Worm (Caenorhabditis elegans) whole organism, young adult: Measurements from ENCODE around the gene F25A2.1.

ENCODE experiments used
- B0336.3 ChIP-seq: fragments of 200-800 bp; sonication (Bioruptor generic); IDR thresholded peaks from 2 replicates; pipeline ENCODE4 v1.3.6; 2022; ENCODE audit warnings: missing genetic modification characterization, missing compliant biosample characterization
- C06A6.2 ChIP-seq: fragments of 200-800 bp; sonication (Bioruptor generic); conservative IDR thresholded peaks from 2 replicates; pipeline ENCODE4 v1.3.6; 2022; ENCODE audit warnings: missing genetic modification characterization, missing compliant biosample characterization
- C17E4.6 ChIP-seq: fragments of 200-800 bp; sonication (Bioruptor generic); IDR thresholded peaks from 2 replicates; pipeline ENCODE4 v1.3.6; 2022; ENCODE audit warnings: missing genetic modification reagents, missing genetic modification characterization, missing compliant biosample characterization
- F33H1.4 ChIP-seq: fragments of 200-800 bp; sonication (Bioruptor generic); IDR thresholded peaks from 2 replicates; pipeline ENCODE4 v1.3.6; 2022; ENCODE audit warnings: missing genetic modification reagents, missing genetic modification characterization, missing compliant biosample characterization
- F37B4.10 ChIP-seq: fragments of 200-800 bp; sonication (Bioruptor generic); IDR thresholded peaks from 2 replicates; pipeline ENCODE4 v1.3.6; 2022; ENCODE audit warnings: missing genetic modification characterization, missing compliant biosample characterization
- F57C9.4 ChIP-seq: sonication (generic microtip); optimal IDR thresholded peaks from 2 replicates; lab custom pipeline; 2017; ENCODE audit warnings: mild to moderate bottlenecking, missing genetic modification characterization, missing compliant biosample characterization
- K11D2.4 ChIP-seq: fragments of 200-800 bp; sonication (Bioruptor generic); IDR thresholded peaks from 2 replicates; pipeline ENCODE4 v1.3.6; 2022; ENCODE audit warnings: missing genetic modification reagents, missing genetic modification characterization, missing compliant biosample characterization
- K12H6.12 ChIP-seq: fragments of 200-800 bp; sonication (Bioruptor generic); optimal IDR thresholded peaks from 2 replicates; lab custom pipeline; 2018; ENCODE audit warnings: mild to moderate bottlenecking, missing genetic modification characterization, missing compliant biosample characterization
- ZK185.1 ChIP-seq: sonication (generic microtip); optimal IDR thresholded peaks from 2 replicates; lab custom pipeline; 2016; ENCODE audit warnings: mild to moderate bottlenecking, missing genetic modification characterization, missing compliant biosample characterization; ENCODE audit not compliant: poor library complexity, severe bottlenecking
- akir-1 ChIP-seq: fragments of 200-800 bp; sonication (Bioruptor generic); optimal IDR thresholded peaks from 2 replicates; lab custom pipeline; 2018; ENCODE audit warnings: mild to moderate bottlenecking, missing genetic modification characterization, moderate library complexity, missing compliant biosample characterization
- atf-7 ChIP-seq: sonication (generic microtip); optimal IDR thresholded peaks from 2 replicates; lab custom pipeline; 2017; ENCODE audit warnings: mild to moderate bottlenecking, missing genetic modification characterization, missing compliant biosample characterization
- athp-1 ChIP-seq: sonication (generic microtip); optimal IDR thresholded peaks from 2 replicates; lab custom pipeline; 2017; ENCODE audit warnings: mild to moderate bottlenecking, missing genetic modification characterization, missing compliant biosample characterization
- cebp-2 ChIP-seq: fragments of 200-800 bp; sonication (Bioruptor generic); IDR thresholded peaks from 2 replicates; pipeline ENCODE4 v1.3.6; 2022; ENCODE audit warnings: missing genetic modification characterization, missing compliant biosample characterization
- ceh-91 ChIP-seq: fragments of 200-800 bp; sonication (Bioruptor generic); IDR thresholded peaks from 2 replicates; pipeline ENCODE4 v1.3.6; 2022; ENCODE audit warnings: missing genetic modification reagents, missing genetic modification characterization, missing compliant biosample characterization
- chd-7 ChIP-seq: sonication (generic microtip); optimal IDR thresholded peaks from 2 replicates; lab custom pipeline; 2016; ENCODE audit warnings: mild to moderate bottlenecking, missing genetic modification characterization, moderate library complexity, missing compliant biosample characterization
- die-1 ChIP-seq: sonication (generic microtip); optimal IDR thresholded peaks from 2 replicates; lab custom pipeline; 2016; ENCODE audit warnings: missing genotype, mild to moderate bottlenecking, missing genetic modification characterization, missing compliant biosample characterization
- dox-1 ChIP-seq: fragments of 200-800 bp; sonication (Bioruptor generic); IDR thresholded peaks from 2 replicates; pipeline ENCODE4 v1.3.6; 2022; ENCODE audit warnings: missing genetic modification reagents, missing genetic modification characterization, missing compliant biosample characterization
- dpff-1 ChIP-seq: sonication (generic microtip); optimal IDR thresholded peaks from 2 replicates; lab custom pipeline; 2017; ENCODE audit warnings: mild to moderate bottlenecking, missing genetic modification characterization, missing compliant biosample characterization
- dpl-1 ChIP-seq: fragments of 150-350 bp; optimal IDR thresholded peaks from 2 replicates; lab custom pipeline; 2014; ENCODE audit warnings: missing biosample characterization, missing genetic modification reagents, missing genetic modification characterization
- egl-18 ChIP-seq: fragments of 200-800 bp; sonication (Bioruptor generic); IDR thresholded peaks from 2 replicates; pipeline ENCODE4 v1.3.6; 2022; ENCODE audit warnings: missing genetic modification reagents, missing genetic modification characterization, missing compliant biosample characterization
- gei-17 ChIP-seq: fragments of 200-800 bp; sonication (Bioruptor generic); optimal IDR thresholded peaks from 2 replicates; lab custom pipeline; 2018; ENCODE audit warnings: mild to moderate bottlenecking, missing genetic modification characterization, missing compliant biosample characterization
- hlh-26 ChIP-seq: fragments of 200-800 bp; sonication (Bioruptor generic); conservative IDR thresholded peaks from 2 replicates; pipeline ENCODE4 v1.3.6; 2022; ENCODE audit warnings: missing genetic modification reagents, missing genetic modification characterization, missing compliant biosample characterization
- hmg-20 ChIP-seq: fragments of 200-800 bp; sonication (Bioruptor generic); IDR thresholded peaks from 2 replicates; pipeline ENCODE4 v1.3.6; 2022; ENCODE audit warnings: missing genetic modification reagents, missing genetic modification characterization, missing compliant biosample characterization
- hrde-1 ChIP-seq: sonication (generic microtip); optimal IDR thresholded peaks from 2 replicates; lab custom pipeline; 2016; ENCODE audit warnings: missing genetic modification characterization, mild to moderate bottlenecking, missing compliant biosample characterization, moderate library complexity, missing genotype, missing genetic modification reagents, borderline replicate concordance
- lag-1 ChIP-seq: fragments of 200-800 bp; sonication (Bioruptor generic); IDR thresholded peaks from 2 replicates; pipeline ENCODE4 v1.3.6; 2022; ENCODE audit warnings: missing genetic modification reagents, missing genetic modification characterization, missing compliant biosample characterization
- let-526 ChIP-seq: fragments of 200-800 bp; sonication (Bioruptor generic); IDR thresholded peaks from 2 replicates; pipeline ENCODE4 v1.3.6; 2022; ENCODE audit warnings: missing genetic modification reagents, missing genetic modification characterization, missing compliant biosample characterization
- let-607 ChIP-seq, 2 experiments: fragments of 200-800 bp in 1 of 2; sonication (Bioruptor generic) in 1 of 2; sonication (generic microtip) in 1 of 2; optimal IDR thresholded peaks; 2 replicates each; lab custom pipeline; 2016 to 2018; ENCODE audit warnings: mild to moderate bottlenecking in 2 of 2, missing compliant biosample characterization in 2 of 2, missing genetic modification characterization in 2 of 2, moderate library complexity in 2 of 2, missing genotype in 1 of 2
- lir-1 ChIP-seq: fragments of 200-800 bp; sonication (Bioruptor generic); conservative IDR thresholded peaks from 2 replicates; pipeline ENCODE4 v1.3.6; 2022; ENCODE audit warnings: missing genetic modification reagents, missing genetic modification characterization, missing compliant biosample characterization
- madf-10 ChIP-seq: sonication (generic microtip); optimal IDR thresholded peaks from 2 replicates; lab custom pipeline; 2016; ENCODE audit warnings: mild to moderate bottlenecking, missing genetic modification characterization, missing compliant biosample characterization
- madf-8 ChIP-seq: fragments of 200-800 bp; sonication (Bioruptor generic); conservative IDR thresholded peaks from 2 replicates; pipeline ENCODE4 v1.3.6; 2022; ENCODE audit warnings: missing genetic modification reagents, missing genetic modification characterization, missing compliant biosample characterization
- mxl-1 ChIP-seq: sonication (generic microtip); optimal IDR thresholded peaks from 2 replicates; lab custom pipeline; 2016; ENCODE audit warnings: missing genetic modification characterization, missing compliant biosample characterization
- nfya-1 ChIP-seq: sonication (generic microtip); optimal IDR thresholded peaks from 2 replicates; lab custom pipeline; 2017; ENCODE audit warnings: antibody characterized with exemption, missing compliant biosample characterization, missing genetic modification characterization, borderline replicate concordance; ENCODE audit not compliant: insufficient read depth
- nfya-2 ChIP-seq: fragments of 200-800 bp; sonication (Bioruptor generic); IDR thresholded peaks from 2 replicates; pipeline ENCODE4 v1.3.6; 2022; ENCODE audit warnings: missing genetic modification reagents, missing genetic modification characterization, missing compliant biosample characterization
- nhr-120 ChIP-seq: fragments of 200-800 bp; sonication (Bioruptor generic); IDR thresholded peaks from 2 replicates; pipeline ENCODE4 v1.3.6; 2022; ENCODE audit warnings: missing genetic modification characterization, missing compliant biosample characterization
- nhr-179 ChIP-seq: sonication (generic microtip); optimal IDR thresholded peaks from 2 replicates; lab custom pipeline; 2016; ENCODE audit warnings: mild to moderate bottlenecking, missing genetic modification characterization, missing compliant biosample characterization
- rec-8 ChIP-seq, 2 experiments: sonication (generic microtip); optimal IDR thresholded peaks; 2 replicates each; lab custom pipeline; 2016; ENCODE audit warnings: mild to moderate bottlenecking in 2 of 2, missing genetic modification characterization in 2 of 2, missing genetic modification reagents in 2 of 2, missing genotype in 2 of 2, missing biosample characterization in 1 of 2, missing compliant biosample characterization in 1 of 2, moderate library complexity in 1 of 2
- repo-1 ChIP-seq: sonication (generic microtip); optimal IDR thresholded peaks from 2 replicates; lab custom pipeline; 2017; ENCODE audit warnings: mild to moderate bottlenecking, missing genetic modification characterization, missing compliant biosample characterization
- sdz-38 ChIP-seq: sonication (generic microtip); optimal IDR thresholded peaks from 2 replicates; lab custom pipeline; 2016; ENCODE audit warnings: missing genotype, missing genetic modification characterization, missing compliant biosample characterization
- snpc-1.1 ChIP-seq: sonication (generic microtip); optimal IDR thresholded peaks from 2 replicates; lab custom pipeline; 2017; ENCODE audit warnings: missing genetic modification characterization, mild to moderate bottlenecking, missing compliant biosample characterization, antibody characterized with exemption, moderate library complexity, missing genotype, missing genetic modification reagents; ENCODE audit not compliant: insufficient read depth
- snpc-1.3 ChIP-seq: sonication (generic microtip); optimal IDR thresholded peaks from 2 replicates; lab custom pipeline; 2017; ENCODE audit warnings: missing genetic modification characterization, mild to moderate bottlenecking, missing compliant biosample characterization, antibody characterized with exemption, moderate library complexity, missing genotype, missing genetic modification reagents; ENCODE audit not compliant: insufficient read depth
- snpc-3.4 ChIP-seq: sonication (generic microtip); optimal IDR thresholded peaks from 2 replicates; lab custom pipeline; 2017; ENCODE audit warnings: missing genetic modification characterization, mild to moderate bottlenecking, missing compliant biosample characterization, antibody characterized with exemption, moderate library complexity, missing genotype, missing genetic modification reagents
- somi-1 ChIP-seq: fragments of 200-800 bp; sonication (Bioruptor generic); optimal IDR thresholded peaks from 2 replicates; lab custom pipeline; 2018; ENCODE audit warnings: mild to moderate bottlenecking, missing genetic modification characterization, missing compliant biosample characterization
- tbx-9 ChIP-seq: sonication (generic microtip); optimal IDR thresholded peaks from 2 replicates; lab custom pipeline; 2016; ENCODE audit warnings: borderline replicate concordance, missing genetic modification characterization, inconsistent platforms, missing compliant biosample characterization
- xnd-1 ChIP-seq: sonication (generic microtip); optimal IDR thresholded peaks from 2 replicates; lab custom pipeline; 2016; ENCODE audit warnings: missing genotype, missing genetic modification reagents, missing genetic modification characterization, missing compliant biosample characterization
- ztf-25 ChIP-seq: fragments of 200-800 bp; sonication (Bioruptor generic); IDR thresholded peaks from 2 replicates; pipeline ENCODE4 v1.3.6; 2022; ENCODE audit warnings: missing genetic modification reagents, missing genetic modification characterization, missing compliant biosample characterization
- ztf-28 ChIP-seq: fragments of 200-800 bp; sonication (Bioruptor generic); IDR thresholded peaks from 2 replicates; pipeline ENCODE4 v1.3.6; 2022; ENCODE audit warnings: missing genetic modification reagents, missing genetic modification characterization, missing compliant biosample characterization
- ztf-3 ChIP-seq: fragments of 200-800 bp; sonication (Bioruptor generic); optimal IDR thresholded peaks from 2 replicates; lab custom pipeline; 2018; ENCODE audit warnings: mild to moderate bottlenecking, missing genetic modification characterization, missing compliant biosample characterization
- ztf-6 ChIP-seq: fragments of 200-800 bp; sonication (Bioruptor generic); IDR thresholded peaks from 2 replicates; pipeline ENCODE4 v1.3.6; 2022; ENCODE audit warnings: missing genetic modification reagents, missing genetic modification characterization, missing compliant biosample characterization

The F25A2.1 gene

DNA sequence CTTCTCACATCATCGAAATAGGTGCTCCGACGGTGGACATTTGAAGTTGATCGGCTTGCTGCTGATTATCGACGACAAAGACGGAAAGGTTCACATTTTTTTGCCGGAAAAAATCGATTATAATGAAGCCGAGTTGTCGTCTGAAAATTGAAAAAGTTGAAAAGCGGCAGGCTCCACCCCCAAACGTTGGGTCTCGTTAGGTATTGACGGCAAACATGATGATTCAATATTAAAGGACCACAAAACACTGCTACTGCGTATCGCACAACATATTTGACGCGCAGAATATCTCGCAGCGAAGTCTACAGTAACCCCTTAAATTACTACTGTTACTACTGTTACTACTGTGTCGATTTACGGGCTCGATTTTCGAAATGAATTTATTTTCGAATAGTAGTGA, 21.1 kb upstream of the F25A2.1 start (continued):
- TF ChIP-seq sdz-38 (no peak), K12H6.12 (tag; lab: Kevin White, UChicago) (no peak), mxl-1 (no peak), hlh-26 (GFP tag; lab: Robert Waterston, UW) (no peak), madf-8 (GFP tag; lab: Robert Waterston, UW) (no peak), tbx-9 (tag; lab: Kevin White, UChicago) (no peak), madf-10 (no peak), snpc-1.1 (tag; lab: Kevin White, UChicago) (no peak), ZK185.1 (tag; lab: Kevin White, UChicago) (no peak), ceh-91 (GFP tag; lab: Robert Waterston, UW) (peak; percentile 57; the same call in 1 of the 2 replicates), athp-1 (tag; lab: Kevin White, UChicago) (peak; percentile 41), ztf-3 (GFP tag; lab: Kevin White, UChicago) (no peak), lir-1 (GFP tag; lab: Robert Waterston, UW) (no peak), akir-1 (GFP tag; lab: Kevin White, UChicago) (no peak), F57C9.4 (peak; percentile 69), nhr-179 (tag; lab: Kevin White, UChicago) (no peak), dox-1 (GFP tag; lab: Robert Waterston, UW) (no peak), gei-17 (GFP tag; lab: Kevin White, UChicago) (peak; percentile 41), nfya-2 (GFP tag; lab: Robert Waterston, UW) (no peak), dpff-1 (tag; lab: Kevin White, UChicago) (peak; percentile 5), hrde-1 (no peak), snpc-3.4 (tag; lab: Kevin White, UChicago) (no peak), K11D2.4 (0 out of 2 replicates have a peak, but pooled peaks have one; percentile 52), somi-1 (no peak), F37B4.10 (no peak), nfya-1 (tag; lab: Kevin White, UChicago) (no peak), atf-7 (tag; lab: Kevin White, UChicago) (no peak), ztf-28 (0 out of 2 replicates have a peak, but pooled peaks have one; percentile 36), ztf-25 (GFP tag; lab: Robert Waterston, UW) (no peak), C17E4.6 (GFP tag; lab: Robert Waterston, UW) (peak; percentile 53), rec-8 (tag; optimal IDR thresholded peaks at IDR 0.05; lab: Kevin White, UChicago) (no peak), B0336.3 (GFP tag; lab: Robert Waterston, UW) (peak; percentile 58), chd-7 (tag; lab: Kevin White, UChicago) (peak; percentile 73), dpl-1 (GFP tag; lab: Kevin White, UChicago) (no peak), snpc-1.3 (tag; lab: Kevin White, UChicago) (no peak), egl-18 (GFP tag; lab: Robert Waterston, UW) (peak; percentile 63; the same call in 1 of the 2 replicates), cebp-2 (no peak), hmg-20 (GFP tag; lab: Robert Waterston, UW) (peak; percentile 16; the same call in 1 of the 2 replicates), C06A6.2 (no peak), xnd-1 (tag; lab: Kevin White, UChicago) (no peak), die-1 (no peak), lag-1 (GFP tag; lab: Robert Waterston, UW) (no peak), ztf-6 (GFP tag; lab: Robert Waterston, UW) (no peak), let-607 (tag; optimal IDR thresholded peaks at IDR 0.05; lab: Kevin White, UChicago) (no peak), repo-1 (tag; lab: Kevin White, UChicago) (peak; percentile 67), let-526 (0 out of 2 replicates have a peak, but pooled peaks have one; percentile 9), nhr-120 (GFP tag; lab: Robert Waterston, UW) (peak; percentile 88; the same call in 1 of the 2 replicates), F33H1.4 (GFP tag; lab: Robert Waterston, UW) (no peak)
